Worm (Caenorhabditis elegans): Measurements from ENCODE around the gene F49H6.5.

F49H6.5 gene

ce11 chrV:16988614-16989013 lies 34.4 kb upstream of the F49H6.5 start, which contains the start of gene Y102A5C.27:
TSS of gene Y102A5C.27 (minus strand) at chrV:16988714.
- TF ChIP-seq sup-37 (GFP tag; optimal IDR thresholded peaks at IDR 0.05) (no peak), F16B12.6 (tag; optimal IDR thresholded peaks at IDR 0.05) (no peak), fkh-4 (tag; optimal IDR thresholded peaks at IDR 0.05; ENCODE audit: borderline replicate concordance) (no peak), nhr-20 (tag; optimal IDR thresholded peaks at IDR 0.05) (no peak), jun-1 (tag; optimal IDR thresholded peaks at IDR 0.05) (no peak)

DNA sequence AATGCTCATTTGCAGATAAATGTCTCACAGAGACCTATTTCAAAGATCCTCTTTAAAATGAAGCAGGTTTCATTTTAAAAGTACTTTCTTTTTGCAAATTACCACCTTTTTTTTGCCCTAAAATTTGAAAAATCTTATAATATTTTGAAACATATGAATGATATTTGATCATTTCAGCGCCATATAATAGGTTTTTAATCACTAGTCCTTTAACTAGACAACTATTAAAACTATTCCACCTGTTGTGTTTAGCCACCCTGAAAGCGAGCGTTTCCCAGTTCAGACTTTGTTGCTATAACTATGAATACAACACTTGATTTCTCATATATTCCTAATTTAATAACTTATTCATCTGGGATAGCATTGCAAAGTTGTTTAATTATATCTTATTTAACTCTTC lies 31.3 kb upstream of the F49H6.5 start, which contains the start of gene srz-95:
Gene srz-95 (plus strand): TSS at position 301 of the 400 bp plus-strand sequence.
- no peak for TF ChIP-seq nhr-11 (tag; optimal IDR thresholded peaks at IDR 0.05)
- no peak for TF ChIP-seq ceh-88 (GFP tag; IDR thresholded peaks at IDR 0.05)
- no peak for TF ChIP-seq alr-1 (tag; optimal IDR thresholded peaks at IDR 0.05; ENCODE audit: borderline replicate concordance)
- no peak for TF ChIP-seq elt-3 (tag; optimal IDR thresholded peaks at IDR 0.05)
- TF ChIP-seq ceh-8 (GFP tag; optimal IDR thresholded peaks at IDR 0.05), result no peak
- no peak for TF ChIP-seq nhr-77 (tag; optimal IDR thresholded peaks at IDR 0.05)
- TF ChIP-seq nhr-19 (GFP tag; conservative IDR thresholded peaks at IDR 0.05), result no peak
- no peak for TF ChIP-seq skn-1 (tag; optimal IDR thresholded peaks at IDR 0.05)
- no peak for TF ChIP-seq lsy-2 (tag; optimal IDR thresholded peaks at IDR 0.05)

DNA sequence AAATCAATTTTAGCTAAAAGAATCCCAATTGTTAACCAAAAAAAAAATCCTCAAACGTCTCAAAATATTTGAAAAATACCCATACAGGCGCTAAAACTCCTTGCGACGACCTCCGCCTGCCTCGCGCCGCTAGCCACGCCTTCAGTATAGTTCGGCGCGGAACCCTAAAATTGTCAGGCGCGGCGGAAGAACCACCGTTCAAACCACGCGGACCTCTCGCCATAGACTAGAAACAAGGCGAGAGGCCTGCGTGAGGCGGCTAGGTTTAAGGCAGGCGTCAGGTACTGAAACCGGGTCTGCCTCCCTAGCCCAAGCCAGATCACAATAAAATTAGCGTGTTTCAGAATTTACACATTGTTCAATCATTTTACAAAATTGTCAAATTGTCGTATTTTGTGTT lies 30.7 kb upstream of the F49H6.5 start:
- TF ChIP-seq fkh-4 (tag; optimal IDR thresholded peaks at IDR 0.05; ENCODE audit: borderline replicate concordance) (no peak), pax-3 (tag; optimal IDR thresholded peaks at IDR 0.05) (no peak), lin-39 (tag; optimal IDR thresholded peaks at IDR 0.05) (no peak), pag-3 (tag; optimal IDR thresholded peaks at IDR 0.05; ENCODE audit: borderline replicate concordance, insufficient read depth) (no peak), ces-1 (GFP tag; optimal IDR thresholded peaks at IDR 0.05) (no peak), nhr-84 (tag; optimal IDR thresholded peaks at IDR 0.05) (no peak), snu-23 (GFP tag; optimal IDR thresholded peaks at IDR 0.05) (no peak), ztf-11 (tag; optimal IDR thresholded peaks at IDR 0.05) (no peak), sptf-1 (tag; optimal IDR thresholded peaks at IDR 0.05) (no peak), nhr-11 (tag; optimal IDR thresholded peaks at IDR 0.05) (no peak), unc-130 (tag; optimal IDR thresholded peaks at IDR 0.05) (no peak), lin-14 (GFP tag; optimal IDR thresholded peaks at IDR 0.05) (no peak), pqm-1 (tag; optimal IDR thresholded peaks at IDR 0.05) (no peak), lir-3 (tag; optimal IDR thresholded peaks at IDR 0.05; ENCODE audit: poor library complexity) (no peak), nhr-19 (GFP tag; conservative IDR thresholded peaks at IDR 0.05) (no peak), ztf-4 (tag; optimal IDR thresholded peaks at IDR 0.05) (no peak), mep-1 (tag; optimal IDR thresholded peaks at IDR 0.05) (no peak), dsc-1 (tag; optimal IDR thresholded peaks at IDR 0.05) (no peak), lsy-2 (tag; optimal IDR thresholded peaks at IDR 0.05) (no peak)

DNA sequence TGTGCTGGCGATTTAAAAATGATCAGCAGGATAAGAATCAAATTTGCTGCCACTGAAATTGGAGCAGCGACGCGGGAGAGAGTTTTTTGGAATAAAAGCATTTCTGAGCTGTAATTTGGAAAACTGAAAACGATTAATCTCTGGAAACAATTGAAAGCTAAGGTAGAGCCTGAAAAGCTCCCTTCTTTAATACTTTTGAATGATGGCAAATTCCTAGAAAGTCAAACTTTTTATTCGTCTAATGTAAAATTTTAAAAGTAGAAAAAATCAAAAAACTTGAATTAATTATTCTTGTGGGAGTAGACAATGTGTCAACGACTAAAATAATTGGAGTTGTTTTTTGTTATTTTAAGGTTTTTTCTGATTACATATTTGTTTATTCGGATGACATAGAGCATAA lies 22.8 kb upstream of the F49H6.5 start, which contains the start of gene str-217:
Gene str-217 (minus strand): TSS at position 101 of the 400 bp plus-strand sequence.
- TF ChIP-seq irx-1 (tag; optimal IDR thresholded peaks at IDR 0.05), result no peak
- TF ChIP-seq nhr-77 (tag; optimal IDR thresholded peaks at IDR 0.05), result no peak
- TF ChIP-seq snpc-4 (tag; optimal IDR thresholded peaks at IDR 0.05), result no peak
- no peak for TF ChIP-seq C34B4.2 (tag; optimal IDR thresholded peaks at IDR 0.05)
- TF ChIP-seq mep-1 (tag; optimal IDR thresholded peaks at IDR 0.05), result no peak
- TF ChIP-seq ces-1 (GFP tag; optimal IDR thresholded peaks at IDR 0.05), result no peak
- no peak for TF ChIP-seq mdl-1 (tag; optimal IDR thresholded peaks at IDR 0.05)
- TF ChIP-seq unc-62 (GFP tag; optimal IDR thresholded peaks at IDR 0.05), result no peak
- TF ChIP-seq nhr-11 (tag; optimal IDR thresholded peaks at IDR 0.05), result no peak
- no peak for TF ChIP-seq nhr-237 (tag; optimal IDR thresholded peaks at IDR 0.05)
- TF ChIP-seq aha-1 (tag; optimal IDR thresholded peaks at IDR 0.05), result no peak
- no peak for TF ChIP-seq lin-39 (tag; optimal IDR thresholded peaks at IDR 0.05)
- no peak for TF ChIP-seq snu-23 (GFP tag; optimal IDR thresholded peaks at IDR 0.05)
- TF ChIP-seq sptf-1 (tag; optimal IDR thresholded peaks at IDR 0.05), result no peak
- TF ChIP-seq sox-4 (tag; optimal IDR thresholded peaks at IDR 0.05), result no peak
- TF ChIP-seq jun-1 (tag; optimal IDR thresholded peaks at IDR 0.05), result no peak
- no peak for TF ChIP-seq rnt-1 (tag; optimal IDR thresholded peaks at IDR 0.05)
- no peak for TF ChIP-seq nhr-28 (tag; optimal IDR thresholded peaks at IDR 0.05)
- no peak for TF ChIP-seq pag-3 (tag; optimal IDR thresholded peaks at IDR 0.05; ENCODE audit: borderline replicate concordance, insufficient read depth)

All from whole organism, L1 larva.